Fruit fly (Drosophila melanogaster) whole organism, embryonic: ENCODE results near the gene Obp28a.

Source experiments
- CG10321 ChIP-seq: fragments of 200-800 bp; sonication (Bioruptor generic); IDR thresholded peaks from 2 replicates; pipeline ENCODE4 v1.3.6; 2022; ENCODE audit warnings: missing biosample characterization, missing genetic modification characterization
- CG10431 ChIP-seq: fragments of 200-800 bp; sonication (Bioruptor generic); optimal IDR thresholded peaks from 3 replicates; lab custom pipeline; 2018; ENCODE audit warnings: missing biosample characterization, mild to moderate bottlenecking, missing genetic modification characterization
- CG11696 ChIP-seq: fragments of 200-800 bp; sonication (Bioruptor generic); IDR thresholded peaks from 2 replicates; pipeline ENCODE4 v1.3.6; 2022; ENCODE audit warnings: missing biosample characterization, missing genetic modification characterization
- CG12155 ChIP-seq: fragments of 200-800 bp; sonication (Bioruptor generic); optimal IDR thresholded peaks from 3 replicates; lab custom pipeline; 2016; ENCODE audit warnings: missing biosample characterization, missing genetic modification characterization
- CG12391 ChIP-seq: fragments of 200-800 bp; sonication (Bioruptor generic); optimal IDR thresholded peaks from 3 replicates; lab custom pipeline; 2018; ENCODE audit warnings: missing biosample characterization, mild to moderate bottlenecking, missing genetic modification characterization, moderate library complexity
- CG14050 ChIP-seq: fragments of 200-800 bp; sonication (Bioruptor generic); IDR thresholded peaks from 3 replicates; pipeline ENCODE4 v1.3.6; 2022; ENCODE audit warnings: missing biosample characterization, missing genetic modification characterization
- CG14965 ChIP-seq: fragments of 200-800 bp; sonication (Bioruptor generic); optimal IDR thresholded peaks from 2 replicates; lab custom pipeline; 2016; ENCODE audit warnings: missing biosample characterization, missing genetic modification characterization, borderline replicate concordance
- CG15696 ChIP-seq: fragments of 200-800 bp; sonication (Bioruptor generic); optimal IDR thresholded peaks from 2 replicates; lab custom pipeline; 2019; ENCODE audit warnings: missing biosample characterization, mild to moderate bottlenecking, missing genetic modification characterization, moderate library complexity
- CG17359 ChIP-seq: fragments of 200-800 bp; sonication (Bioruptor generic); optimal IDR thresholded peaks from 3 replicates; lab custom pipeline; 2018; ENCODE audit warnings: missing biosample characterization, mild to moderate bottlenecking, missing genetic modification characterization, moderate library complexity
- CG17385 ChIP-seq: fragments of 200-800 bp; sonication (Bioruptor generic); optimal IDR thresholded peaks from 3 replicates; lab custom pipeline; 2018; ENCODE audit warnings: missing biosample characterization, mild to moderate bottlenecking, missing genetic modification characterization
- CG17912 ChIP-seq: fragments of 200-800 bp; sonication (Bioruptor generic); optimal IDR thresholded peaks from 2 replicates; lab custom pipeline; 2018; ENCODE audit warnings: missing biosample characterization, mild to moderate bottlenecking, missing genetic modification characterization
- CG31388 ChIP-seq: fragments of 200-800 bp; sonication (Bioruptor generic); optimal IDR thresholded peaks from 2 replicates; lab custom pipeline; 2016; ENCODE audit warnings: missing biosample characterization, missing genetic modification characterization
- CG32772 ChIP-seq: fragments of 200-800 bp; sonication (Bioruptor generic); IDR thresholded peaks from 2 replicates; pipeline ENCODE4 v1.3.6; 2022; ENCODE audit warnings: missing biosample characterization, missing genetic modification characterization
- CG4854 ChIP-seq: fragments of 200-800 bp; sonication (Bioruptor generic); optimal IDR thresholded peaks from 2 replicates; lab custom pipeline; 2016; ENCODE audit warnings: missing biosample characterization, missing genetic modification characterization, inconsistent platforms
- CG5180 ChIP-seq: fragments of 200-800 bp; sonication (Bioruptor generic); optimal IDR thresholded peaks from 3 replicates; lab custom pipeline; 2017; ENCODE audit warnings: missing biosample characterization, missing genetic modification characterization, mild to moderate bottlenecking, moderate library complexity, missing genetic modification reagents
- CG5953 ChIP-seq: fragments of 200-800 bp; sonication (Bioruptor generic); IDR thresholded peaks from 2 replicates; pipeline ENCODE4 v1.3.6; 2022; ENCODE audit warnings: missing biosample characterization, missing genetic modification characterization
- CG6654 ChIP-seq: fragments of 200-800 bp; sonication (Bioruptor generic); optimal IDR thresholded peaks from 2 replicates; lab custom pipeline; 2017; ENCODE audit warnings: missing biosample characterization, mild to moderate bottlenecking, missing genetic modification characterization
- CG7271 ChIP-seq: fragments of 200-800 bp; sonication (Bioruptor generic); optimal IDR thresholded peaks from 2 replicates; lab custom pipeline; 2018; ENCODE audit warnings: missing biosample characterization, mild to moderate bottlenecking, missing genetic modification characterization, moderate library complexity
- CG8359 ChIP-seq: fragments of 200-800 bp; sonication (Bioruptor generic); optimal IDR thresholded peaks from 2 replicates; lab custom pipeline; 2017; ENCODE audit warnings: missing biosample characterization, mild to moderate bottlenecking, missing genetic modification characterization, borderline replicate concordance
- Dll ChIP-seq: fragments of 200-800 bp; sonication (Bioruptor generic); IDR thresholded peaks from 4 replicates; pipeline ENCODE4 v1.3.6; 2022; ENCODE audit warnings: missing biosample characterization, missing genetic modification characterization; ENCODE audit not compliant: partially characterized antibody
- Eip74EF ChIP-seq, 2 experiments: fragments of 200-800 bp in 1 of 2; fragments of >200 bp in 1 of 2; sonication (Bioruptor generic) in 1 of 2; optimal IDR thresholded peaks; 2 replicates each; lab custom pipeline; 2017 to 2019; ENCODE audit warnings: missing biosample characterization in 2 of 2, missing genetic modification characterization in 2 of 2, mild to moderate bottlenecking in 1 of 2, moderate library complexity in 1 of 2
- Hr51 ChIP-seq, 2 experiments: fragments of 200-800 bp; sonication (Bioruptor generic); optimal IDR thresholded peaks; 2 replicates in 1 of 2; 3 replicates in 1 of 2; lab custom pipeline; 2016 to 2018; ENCODE audit warnings: missing biosample characterization in 2 of 2, missing genetic modification characterization in 2 of 2, mild to moderate bottlenecking in 1 of 2, moderate library complexity in 1 of 2
- Med ChIP-seq: fragments of 200-800 bp; sonication (Bioruptor generic); peaks from one replicate; lab custom pipeline; 2016; ENCODE audit warnings: missing biosample characterization, missing genetic modification characterization, mild to moderate bottlenecking, inconsistent platforms, moderate library complexity
- Mes4 ChIP-seq: fragments of 200-800 bp; sonication (Bioruptor generic); optimal IDR thresholded peaks from 2 replicates; lab custom pipeline; 2016; ENCODE audit warnings: missing biosample characterization, missing genetic modification characterization
- NC2β ChIP-seq: fragments of 200-800 bp; sonication (Bioruptor generic); optimal IDR thresholded peaks from 2 replicates; lab custom pipeline; 2016; ENCODE audit warnings: missing biosample characterization, missing genetic modification characterization
- NfI ChIP-seq: fragments of 200-800 bp; sonication (Bioruptor generic); optimal IDR thresholded peaks from 3 replicates; lab custom pipeline; 2018; ENCODE audit warnings: missing biosample characterization, mild to moderate bottlenecking, missing genetic modification characterization, moderate library complexity
- Six4 ChIP-seq: fragments of 200-800 bp; sonication (Bioruptor generic); optimal IDR thresholded peaks from 2 replicates; lab custom pipeline; 2016; ENCODE audit warnings: missing biosample characterization, missing genetic modification characterization
- ac ChIP-seq: fragments of 200-800 bp; sonication (Bioruptor generic); optimal IDR thresholded peaks from 3 replicates; lab custom pipeline; 2017; ENCODE audit warnings: missing biosample characterization, mild to moderate bottlenecking, missing genetic modification characterization
- amos ChIP-seq: fragments of 200-800 bp; sonication (Bioruptor generic); IDR thresholded peaks from 2 replicates; pipeline ENCODE4 v1.3.6; 2022; ENCODE audit warnings: missing biosample characterization, missing genetic modification characterization; ENCODE audit not compliant: partially characterized antibody
- bbx ChIP-seq: fragments of 200-800 bp; sonication (Bioruptor generic); IDR thresholded peaks from 2 replicates; pipeline ENCODE4 v1.3.6; 2022; ENCODE audit warnings: missing biosample characterization, missing genetic modification characterization; ENCODE audit not compliant: partially characterized antibody
- bcd ChIP-seq: fragments of 200-800 bp; sonication (Bioruptor generic); optimal IDR thresholded peaks from 2 replicates; lab custom pipeline; 2017; ENCODE audit warnings: missing biosample characterization, mild to moderate bottlenecking, missing genetic modification characterization
- cad ChIP-seq: fragments of >200 bp; optimal IDR thresholded peaks from 2 replicates; lab custom pipeline; 2017; ENCODE audit warnings: missing biosample characterization, missing genetic modification characterization
- chif ChIP-seq, 2 experiments: fragments of 200-800 bp; sonication (Bioruptor generic); optimal IDR thresholded peaks; 3 replicates each; lab custom pipeline; 2016; ENCODE audit warnings: missing biosample characterization in 2 of 2, missing genetic modification characterization in 2 of 2
- crol ChIP-seq: fragments of 200-800 bp; sonication (Bioruptor generic); IDR thresholded peaks from 2 replicates; pipeline ENCODE4 v1.3.6; 2022; ENCODE audit warnings: missing biosample characterization, missing genetic modification characterization
- ems ChIP-seq: fragments of 200-800 bp; sonication (Bioruptor generic); optimal IDR thresholded peaks from 3 replicates; lab custom pipeline; 2016; ENCODE audit warnings: missing biosample characterization, missing genetic modification characterization
- ham ChIP-seq: fragments of 200-800 bp; sonication (Bioruptor generic); IDR thresholded peaks from 2 replicates; pipeline ENCODE4 v1.3.6; 2022; ENCODE audit warnings: missing biosample characterization, missing genetic modification characterization
- jumu ChIP-seq: fragments of 200-800 bp; sonication (Bioruptor generic); optimal IDR thresholded peaks from 3 replicates; lab custom pipeline; 2016; ENCODE audit warnings: missing biosample characterization, missing genetic modification characterization
- lov ChIP-seq, 2 experiments: fragments of 200-800 bp in 1 of 2; fragments of >200 bp in 1 of 2; sonication (Bioruptor generic) in 1 of 2; IDR thresholded peaks in 1 of 2; optimal IDR thresholded peaks in 1 of 2; 2 replicates in 1 of 2; 3 replicates in 1 of 2; pipeline versions ENCODE4 v1.3.6 to Lab custom; 2017 to 2022; ENCODE audit warnings: missing biosample characterization in 1 of 2, missing genetic modification characterization in 1 of 2
- maf-S ChIP-seq: fragments of 200-800 bp; sonication (Bioruptor generic); optimal IDR thresholded peaks from 2 replicates; lab custom pipeline; 2016; ENCODE audit warnings: missing biosample characterization, missing genetic modification characterization
- nerfin-1 ChIP-seq: fragments of 200-800 bp; sonication (Bioruptor generic); optimal IDR thresholded peaks from 3 replicates; lab custom pipeline; 2019; ENCODE audit warnings: missing biosample characterization, mild to moderate bottlenecking, missing genetic modification characterization, moderate library complexity
- oc ChIP-seq: fragments of 200-800 bp; sonication (Bioruptor generic); optimal IDR thresholded peaks from 2 replicates; lab custom pipeline; 2018; ENCODE audit warnings: missing biosample characterization, mild to moderate bottlenecking, missing genetic modification characterization, moderate library complexity
- odd ChIP-seq: fragments of 200-800 bp; sonication (Bioruptor generic); optimal IDR thresholded peaks from 2 replicates; lab custom pipeline; 2017; ENCODE audit warnings: missing biosample characterization, mild to moderate bottlenecking, missing genetic modification characterization
- p53 ChIP-seq: fragments of 200-800 bp; sonication (Bioruptor generic); optimal IDR thresholded peaks from 2 replicates; lab custom pipeline; 2016; ENCODE audit warnings: missing biosample characterization, missing genetic modification characterization
- pan ChIP-seq, 4 experiments: fragments of >200 bp in 3 of 4; fragments of 200-800 bp in 1 of 4; sonication (Bioruptor generic) in 1 of 4; optimal IDR thresholded peaks in 3 of 4; IDR thresholded peaks in 1 of 4; 2 replicates each; pipeline versions ENCODE4 v1.3.6 to Lab custom; 2017 to 2022; ENCODE audit warnings: missing biosample characterization in 2 of 4, missing genetic modification characterization in 2 of 4, mixed read lengths in 1 of 4
- salm ChIP-seq: fragments of 200-800 bp; sonication (Bioruptor generic); optimal IDR thresholded peaks from 2 replicates; lab custom pipeline; 2018; ENCODE audit warnings: missing biosample characterization, mild to moderate bottlenecking, missing genetic modification characterization
- so ChIP-seq: fragments of 200-800 bp; sonication (Bioruptor generic); IDR thresholded peaks from 3 replicates; pipeline ENCODE4 v1.3.6; 2022; ENCODE audit warnings: missing biosample characterization, missing genetic modification characterization
- sr ChIP-seq: fragments of 200-800 bp; sonication (Bioruptor generic); IDR thresholded peaks from 3 replicates; pipeline ENCODE4 v1.3.6; 2022; ENCODE audit warnings: missing biosample characterization, missing genetic modification characterization
- stc ChIP-seq: fragments of 200-800 bp; sonication (Bioruptor generic); IDR thresholded peaks from 2 replicates; pipeline ENCODE4 v1.3.6; 2022; ENCODE audit warnings: missing biosample characterization, missing genetic modification characterization
- yki ChIP-seq: fragments of >200 bp; optimal IDR thresholded peaks from 3 replicates; lab custom pipeline; 2018

Obp28a gene

dm6 chr2L:7528122-7528746, 31.1 kb upstream of the Obp28a start (continued):
- TF ChIP-seq CG4854 (GFP tag; lab: Kevin White, UChicago) (no peak), CG12155 (GFP tag; lab: Kevin White, UChicago) (no peak), CG17359 (peak; percentile 44), sr (GFP tag; lab: Robert Waterston, UW) (no peak), odd (GFP tag; lab: Kevin White, UChicago) (peak; percentile 43), CG17912 (GFP tag; lab: Kevin White, UChicago) (peak; percentile 44), ems (GFP tag; lab: Kevin White, UChicago) (no peak), chif (GFP tag; optimal IDR thresholded peaks at IDR 0.05; lab: Kevin White, UChicago) (no peak), NfI (GFP tag; lab: Kevin White, UChicago) (no peak), Med (GFP tag; lab: Kevin White, UChicago) (peak; percentile 83), CG6654 (GFP tag; lab: Kevin White, UChicago) (peak; percentile 92), oc (tag; lab: Kevin White, UChicago) (peak; percentile 23), CG15696 (tag; lab: Kevin White, UChicago) (no peak), crol (GFP tag; lab: Robert Waterston, UW) (no peak), bcd (no peak), NC2β (no peak), CG17385 (GFP tag; lab: Kevin White, UChicago) (peak; percentile 9), Dll (no peak), maf-S (no peak), CG7271 (no peak), salm (tag; lab: Kevin White, UChicago) (peak; percentile 6), bbx (no peak), CG11696 (no peak), Hr51 (GFP tag; optimal IDR thresholded peaks at IDR 0.05; lab: Kevin White, UChicago) (no peak), stc (GFP tag; lab: Robert Waterston, UW) (no peak), CG5953 (GFP tag; lab: Robert Waterston, UW) (no peak), pan (optimal IDR thresholded peaks at IDR 0.05; lab: Kevin White, UChicago) (no peak), pan (GFP tag; optimal IDR thresholded peaks at IDR 0.05 in 1 of 2, IDR thresholded peaks at IDR 0.05 in 1 of 2) (no peak), Six4 (no peak), Mes4 (GFP tag; lab: Kevin White, UChicago) (peak; percentile 16), CG8359 (GFP tag; lab: Kevin White, UChicago) (no peak), CG31388 (GFP tag; lab: Kevin White, UChicago) (no peak), cad (GFP tag; lab: Kevin White, UChicago) (no peak), CG14965 (GFP tag; lab: Kevin White, UChicago) (no peak), p53 (GFP tag; lab: Kevin White, UChicago) (no peak), ham (GFP tag; lab: Robert Waterston, UW) (no peak), ac (GFP tag; lab: Kevin White, UChicago) (no peak), CG32772 (no peak), CG12391 (tag; lab: Kevin White, UChicago) (no peak), amos (GFP tag; lab: Robert Waterston, UW) (no peak), CG5180 (GFP tag; lab: Kevin White, UChicago) (peak; percentile 10), lov (optimal IDR thresholded peaks at IDR 0.05; lab: Kevin White, UChicago) (no peak), lov (GFP tag; IDR thresholded peaks at IDR 0.05; lab: Robert Waterston, UW) (no peak), CG14050 (GFP tag; lab: Robert Waterston, UW) (no peak), so (GFP tag; lab: Robert Waterston, UW) (no peak), jumu (GFP tag; lab: Kevin White, UChicago) (no peak), Eip74EF (GFP tag; optimal IDR thresholded peaks at IDR 0.05; lab: Kevin White, UChicago) (no peak), nerfin-1 (tag; lab: Kevin White, UChicago) (peak; percentile 1), yki (lab: Kevin White, UChicago) (no peak), CG10431 (GFP tag; lab: Kevin White, UChicago) (no peak), CG10321 (GFP tag; lab: Robert Waterston, UW) (no peak)
